Worm (Caenorhabditis elegans): ENCODE results near the gene C13G3.1.

ce11 chrV:11022817-11023216, 10.6 kb upstream of the C13G3.1 start, which contains the start of the genes C13G3.12 and hot-6:
- TF ChIP-seq W03F9.2 (tag; optimal IDR thresholded peaks at IDR 0.05) = no peak
- no peak for TF ChIP-seq him-1 (tag; optimal IDR thresholded peaks at IDR 0.05)
- no peak for TF ChIP-seq dao-5 (tag; optimal IDR thresholded peaks at IDR 0.05)
